Worm (Caenorhabditis elegans) whole organism, young adult: ENCODE data around the gene ceh-54.

Source experiments
- B0261.1 ChIP-seq: sonication (generic microtip); optimal IDR thresholded peaks from 2 replicates; lab custom pipeline; 2016; ENCODE audit warnings: mild to moderate bottlenecking, missing genetic modification characterization, moderate library complexity, missing compliant biosample characterization
- C17E4.6 ChIP-seq: fragments of 200-800 bp; sonication (Bioruptor generic); IDR thresholded peaks from 2 replicates; pipeline ENCODE4 v1.3.6; 2022; ENCODE audit warnings: missing genetic modification reagents, missing genetic modification characterization, missing compliant biosample characterization
- D2030.7 ChIP-seq: fragments of 200-800 bp; sonication (Bioruptor generic); IDR thresholded peaks from 2 replicates; pipeline ENCODE4 v1.3.6; 2022; ENCODE audit warnings: missing genetic modification reagents, missing genetic modification characterization, missing compliant biosample characterization
- F23B12.7 ChIP-seq: sonication (generic microtip); optimal IDR thresholded peaks from 2 replicates; lab custom pipeline; 2017; ENCODE audit warnings: missing genetic modification characterization, mild to moderate bottlenecking, missing compliant biosample characterization, antibody characterized with exemption, moderate library complexity; ENCODE audit not compliant: insufficient read depth
- K12H6.12 ChIP-seq: fragments of 200-800 bp; sonication (Bioruptor generic); optimal IDR thresholded peaks from 2 replicates; lab custom pipeline; 2018; ENCODE audit warnings: mild to moderate bottlenecking, missing genetic modification characterization, missing compliant biosample characterization
- T07F8.4 ChIP-seq: sonication (generic microtip); optimal IDR thresholded peaks from 2 replicates; lab custom pipeline; 2016; ENCODE audit warnings: mild to moderate bottlenecking, missing genetic modification characterization, moderate library complexity, missing compliant biosample characterization
- T26A5.8 ChIP-seq: sonication (generic microtip); optimal IDR thresholded peaks from 2 replicates; lab custom pipeline; 2016; ENCODE audit warnings: missing genetic modification characterization, missing compliant biosample characterization
- Y53F4B.3 ChIP-seq: fragments of 200-800 bp; sonication (Bioruptor generic); IDR thresholded peaks from 2 replicates; pipeline ENCODE4 v1.3.6; 2022; ENCODE audit warnings: missing genetic modification reagents, missing genetic modification characterization, missing compliant biosample characterization
- Y53G8AR.9 ChIP-seq: fragments of 200-800 bp; sonication (Bioruptor generic); conservative IDR thresholded peaks from 2 replicates; pipeline ENCODE4 v1.3.6; 2022; ENCODE audit warnings: missing genetic modification reagents, missing genetic modification characterization, missing compliant biosample characterization
- Y79H2A.3 ChIP-seq: fragments of 200-800 bp; sonication (Bioruptor generic); conservative IDR thresholded peaks from 2 replicates; pipeline ENCODE4 v1.3.6; 2022; ENCODE audit warnings: missing genetic modification reagents, missing genetic modification characterization, missing compliant biosample characterization
- atf-7 ChIP-seq: sonication (generic microtip); optimal IDR thresholded peaks from 2 replicates; lab custom pipeline; 2017; ENCODE audit warnings: mild to moderate bottlenecking, missing genetic modification characterization, missing compliant biosample characterization
- attf-3 ChIP-seq: fragments of 200-800 bp; sonication (Bioruptor generic); conservative IDR thresholded peaks from 2 replicates; pipeline ENCODE4 v1.3.6; 2022; ENCODE audit warnings: missing genetic modification reagents, missing genetic modification characterization, missing compliant biosample characterization
- bed-1 ChIP-seq: fragments of 200-800 bp; sonication (Bioruptor generic); IDR thresholded peaks from 2 replicates; pipeline ENCODE4 v1.3.6; 2022; ENCODE audit warnings: missing genetic modification reagents, missing genetic modification characterization, missing compliant biosample characterization
- bed-2 ChIP-seq: fragments of 200-800 bp; sonication (Bioruptor generic); IDR thresholded peaks from 2 replicates; pipeline ENCODE4 v1.3.6; 2022; ENCODE audit warnings: missing genetic modification reagents, missing genetic modification characterization, missing compliant biosample characterization
- cebp-1 ChIP-seq, 2 experiments: fragments of 200-800 bp in 1 of 2; sonication (Bioruptor generic) in 1 of 2; sonication (generic microtip) in 1 of 2; IDR thresholded peaks in 1 of 2; optimal IDR thresholded peaks in 1 of 2; 2 replicates each; pipeline versions ENCODE4 v1.3.6 to Lab custom; 2017 to 2022; ENCODE audit warnings: missing compliant biosample characterization in 2 of 2, missing genetic modification characterization in 2 of 2, mild to moderate bottlenecking in 1 of 2, missing genetic modification reagents in 1 of 2, moderate library complexity in 1 of 2
- cebp-2 ChIP-seq: fragments of 200-800 bp; sonication (Bioruptor generic); IDR thresholded peaks from 2 replicates; pipeline ENCODE4 v1.3.6; 2022; ENCODE audit warnings: missing genetic modification characterization, missing compliant biosample characterization
- ceh-100 ChIP-seq: fragments of 200-800 bp; sonication (Bioruptor generic); IDR thresholded peaks from 2 replicates; pipeline ENCODE4 v1.3.6; 2022; ENCODE audit warnings: missing genetic modification reagents, missing genetic modification characterization, missing compliant biosample characterization
- ceh-27 ChIP-seq: fragments of 200-800 bp; sonication (Bioruptor generic); optimal IDR thresholded peaks from 2 replicates; lab custom pipeline; 2018; ENCODE audit warnings: mild to moderate bottlenecking, missing genetic modification characterization, moderate library complexity, missing compliant biosample characterization
- ceh-40 ChIP-seq: fragments of 200-800 bp; sonication (Bioruptor generic); IDR thresholded peaks from 2 replicates; pipeline ENCODE4 v1.3.6; 2022; ENCODE audit warnings: missing genetic modification characterization, missing compliant biosample characterization
- ceh-91 ChIP-seq: fragments of 200-800 bp; sonication (Bioruptor generic); IDR thresholded peaks from 2 replicates; pipeline ENCODE4 v1.3.6; 2022; ENCODE audit warnings: missing genetic modification reagents, missing genetic modification characterization, missing compliant biosample characterization
- chd-7 ChIP-seq: sonication (generic microtip); optimal IDR thresholded peaks from 2 replicates; lab custom pipeline; 2016; ENCODE audit warnings: mild to moderate bottlenecking, missing genetic modification characterization, moderate library complexity, missing compliant biosample characterization
- dox-1 ChIP-seq: fragments of 200-800 bp; sonication (Bioruptor generic); IDR thresholded peaks from 2 replicates; pipeline ENCODE4 v1.3.6; 2022; ENCODE audit warnings: missing genetic modification reagents, missing genetic modification characterization, missing compliant biosample characterization
- egl-44 ChIP-seq: fragments of 200-800 bp; sonication (Bioruptor generic); IDR thresholded peaks from 2 replicates; pipeline ENCODE4 v1.3.6; 2022; ENCODE audit warnings: missing genetic modification reagents, missing genetic modification characterization, missing compliant biosample characterization
- hlh-26 ChIP-seq: fragments of 200-800 bp; sonication (Bioruptor generic); conservative IDR thresholded peaks from 2 replicates; pipeline ENCODE4 v1.3.6; 2022; ENCODE audit warnings: missing genetic modification reagents, missing genetic modification characterization, missing compliant biosample characterization
- hmg-1.2 ChIP-seq: fragments of 200-800 bp; sonication (Bioruptor generic); IDR thresholded peaks from 2 replicates; pipeline ENCODE4 v1.3.6; 2022; ENCODE audit warnings: missing genetic modification reagents, missing genetic modification characterization, missing compliant biosample characterization
- let-607 ChIP-seq, 2 experiments: fragments of 200-800 bp in 1 of 2; sonication (Bioruptor generic) in 1 of 2; sonication (generic microtip) in 1 of 2; optimal IDR thresholded peaks; 2 replicates each; lab custom pipeline; 2016 to 2018; ENCODE audit warnings: mild to moderate bottlenecking in 2 of 2, missing compliant biosample characterization in 2 of 2, missing genetic modification characterization in 2 of 2, moderate library complexity in 2 of 2, missing genotype in 1 of 2
- lin-35 ChIP-seq, 3 experiments: fragments of 150-350 bp in 2 of 3; sonication (generic microtip) in 1 of 3; optimal IDR thresholded peaks; 2 replicates each; lab custom pipeline; 2014 to 2018; ENCODE audit warnings: missing biosample characterization in 3 of 3, missing genetic modification characterization in 3 of 3, missing genetic modification reagents in 3 of 3
- lin-54 ChIP-seq: fragments of 200-800 bp; sonication (Bioruptor generic); optimal IDR thresholded peaks from 2 replicates; lab custom pipeline; 2018; ENCODE audit warnings: mild to moderate bottlenecking, missing genetic modification characterization, missing compliant biosample characterization
- mcd-1 ChIP-seq: fragments of 200-800 bp; sonication (Bioruptor generic); IDR thresholded peaks from 2 replicates; pipeline ENCODE4 v1.3.6; 2022; ENCODE audit warnings: missing genetic modification reagents, missing genetic modification characterization, missing compliant biosample characterization
- mes-4 ChIP-seq: sonication (generic microtip); optimal IDR thresholded peaks from 2 replicates; lab custom pipeline; 2016; ENCODE audit warnings: missing genotype, missing genetic modification characterization, missing compliant biosample characterization
- nfya-2 ChIP-seq: fragments of 200-800 bp; sonication (Bioruptor generic); IDR thresholded peaks from 2 replicates; pipeline ENCODE4 v1.3.6; 2022; ENCODE audit warnings: missing genetic modification reagents, missing genetic modification characterization, missing compliant biosample characterization
- nhr-179 ChIP-seq: sonication (generic microtip); optimal IDR thresholded peaks from 2 replicates; lab custom pipeline; 2016; ENCODE audit warnings: mild to moderate bottlenecking, missing genetic modification characterization, missing compliant biosample characterization
- nhr-27 ChIP-seq: fragments of 200-800 bp; sonication (Bioruptor generic); optimal IDR thresholded peaks from 2 replicates; lab custom pipeline; 2018; ENCODE audit warnings: mild to moderate bottlenecking, missing genetic modification characterization, moderate library complexity, missing compliant biosample characterization
- repo-1 ChIP-seq: sonication (generic microtip); optimal IDR thresholded peaks from 2 replicates; lab custom pipeline; 2017; ENCODE audit warnings: mild to moderate bottlenecking, missing genetic modification characterization, missing compliant biosample characterization
- rpc-1 ChIP-seq, 2 experiments: fragments of 150-350 bp in 1 of 2; sonication (generic microtip) in 1 of 2; optimal IDR thresholded peaks; 2 replicates each; lab custom pipeline; 2014 to 2018; ENCODE audit warnings: missing biosample characterization in 1 of 2, missing genetic modification characterization in 1 of 2, missing genetic modification reagents in 1 of 2, missing genotype in 1 of 2
- sdz-38 ChIP-seq: sonication (generic microtip); optimal IDR thresholded peaks from 2 replicates; lab custom pipeline; 2016; ENCODE audit warnings: missing genotype, missing genetic modification characterization, missing compliant biosample characterization
- sea-2 ChIP-seq: fragments of 200-800 bp; sonication (Bioruptor generic); IDR thresholded peaks from 2 replicates; pipeline ENCODE4 v1.3.6; 2022; ENCODE audit warnings: missing genetic modification characterization, missing compliant biosample characterization
- somi-1 ChIP-seq: fragments of 200-800 bp; sonication (Bioruptor generic); optimal IDR thresholded peaks from 2 replicates; lab custom pipeline; 2018; ENCODE audit warnings: mild to moderate bottlenecking, missing genetic modification characterization, missing compliant biosample characterization
- tbx-9 ChIP-seq: sonication (generic microtip); optimal IDR thresholded peaks from 2 replicates; lab custom pipeline; 2016; ENCODE audit warnings: borderline replicate concordance, missing genetic modification characterization, inconsistent platforms, missing compliant biosample characterization
- unc-62 ChIP-seq: fragments of 150-350 bp; optimal IDR thresholded peaks from 2 replicates; lab custom pipeline; 2014; ENCODE audit warnings: missing biosample characterization, missing genetic modification reagents, missing genetic modification characterization
- zim-3 ChIP-seq: sonication (generic microtip); optimal IDR thresholded peaks from 2 replicates; lab custom pipeline; 2017; ENCODE audit warnings: mild to moderate bottlenecking, missing genetic modification characterization, moderate library complexity, missing compliant biosample characterization

Gene ceh-54

DNA sequence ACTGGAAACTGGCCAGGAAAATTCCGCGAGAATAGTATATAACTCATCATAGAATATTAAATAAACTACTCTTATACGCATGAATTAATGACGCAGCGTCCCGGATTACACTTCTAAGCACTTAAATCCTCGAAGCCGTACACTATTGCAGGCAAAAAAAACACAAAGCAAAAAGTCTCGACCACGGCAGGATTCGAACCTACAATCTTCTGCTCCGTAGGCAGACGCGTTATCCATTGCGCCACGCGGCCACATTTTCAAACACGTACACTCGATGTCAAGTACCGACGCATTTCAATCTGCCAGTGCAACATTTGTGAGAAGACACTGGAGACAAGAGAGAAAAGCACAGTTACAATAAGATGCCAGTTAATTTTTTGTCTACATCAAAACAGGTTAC is 25.9 kb upstream of the ceh-54 start (continued):
- TF ChIP-seq hlh-26 (no peak), ceh-100 (GFP tag; lab: Robert Waterston, UW) (no peak), lin-35 (GFP tag; optimal IDR thresholded peaks at IDR 0.05; lab: Kevin White, UChicago) (no peak), nhr-179 (tag; lab: Kevin White, UChicago) (peak; percentile 15), atf-7 (tag; lab: Kevin White, UChicago) (no peak), mes-4 (tag; lab: Kevin White, UChicago) (peak; percentile 51), bed-2 (GFP tag; lab: Robert Waterston, UW) (no peak), cebp-1 (GFP tag; IDR thresholded peaks at IDR 0.05; lab: Robert Waterston, UW) (no peak), cebp-1 (tag; optimal IDR thresholded peaks at IDR 0.05; lab: Kevin White, UChicago) (no peak), sdz-38 (tag; lab: Kevin White, UChicago) (no peak), D2030.7 (GFP tag; lab: Robert Waterston, UW) (peak; percentile 35; the same call in 1 of the 2 replicates), lin-54 (GFP tag; lab: Kevin White, UChicago) (peak; percentile 37)

DNA sequence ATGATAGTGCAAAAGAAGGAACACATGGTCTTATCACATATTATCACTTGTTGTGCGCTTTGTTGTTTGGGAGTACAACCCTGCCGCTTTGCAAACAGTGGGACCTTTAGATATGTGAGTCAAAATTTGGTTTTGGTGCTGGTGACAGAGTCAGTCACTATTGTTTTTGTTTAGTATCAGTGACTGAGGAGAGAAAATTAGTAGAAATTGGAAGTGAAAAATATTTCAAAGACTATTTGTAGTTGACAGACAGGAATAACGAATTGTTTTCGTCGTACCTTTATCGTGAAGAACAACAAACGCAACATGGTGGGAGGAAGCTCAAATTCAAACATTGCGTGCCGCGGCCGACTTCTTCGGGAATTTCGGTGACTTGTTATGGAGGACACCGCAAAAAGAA is 22.5 kb upstream of the ceh-54 start, which contains the start of gene lrch-1:
Gene lrch-1 (minus strand): TSS at position 101 of the 400 bp plus-strand sequence.
- TF ChIP-seq sea-2 (GFP tag; lab: Robert Waterston, UW) (no peak), cebp-2 (GFP tag; lab: Robert Waterston, UW) (no peak), egl-44 (no peak), F23B12.7 (tag; lab: Kevin White, UChicago) (no peak), B0261.1 (tag; lab: Kevin White, UChicago) (no peak), somi-1 (GFP tag; lab: Kevin White, UChicago) (no peak), unc-62 (GFP tag; lab: Kevin White, UChicago) (no peak)
- TF ChIP-seq, all 124 proteins: peak for 0

DNA sequence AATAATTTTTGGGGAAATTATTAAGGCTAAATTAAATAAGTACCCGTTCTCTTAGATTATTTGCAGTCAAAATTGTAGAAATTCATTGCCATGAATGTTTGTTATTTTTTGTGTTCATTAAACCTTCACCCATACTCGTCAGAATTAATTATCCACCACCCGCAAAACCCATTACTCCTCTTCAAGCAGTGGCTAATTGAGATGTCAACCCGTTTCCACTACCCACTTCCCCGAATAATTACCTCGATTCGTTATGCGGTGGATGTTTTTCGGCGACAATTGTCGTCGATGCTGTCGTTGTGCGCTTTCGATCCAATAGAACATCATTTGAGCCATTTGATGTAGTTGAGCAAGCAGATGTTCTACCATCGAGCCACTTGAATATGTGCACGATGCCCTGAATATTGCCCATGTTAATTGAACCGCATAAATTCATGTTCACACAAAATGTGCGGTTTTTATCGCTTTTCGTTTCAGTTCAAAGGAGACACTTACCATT is 17.3 kb upstream of the ceh-54 start:
- TF ChIP-seq Y79H2A.3 (GFP tag; lab: Robert Waterston, UW) (no peak), ceh-91 (GFP tag; lab: Robert Waterston, UW) (no peak), dox-1 (no peak), mcd-1 (no peak), bed-1 (no peak)

DNA sequence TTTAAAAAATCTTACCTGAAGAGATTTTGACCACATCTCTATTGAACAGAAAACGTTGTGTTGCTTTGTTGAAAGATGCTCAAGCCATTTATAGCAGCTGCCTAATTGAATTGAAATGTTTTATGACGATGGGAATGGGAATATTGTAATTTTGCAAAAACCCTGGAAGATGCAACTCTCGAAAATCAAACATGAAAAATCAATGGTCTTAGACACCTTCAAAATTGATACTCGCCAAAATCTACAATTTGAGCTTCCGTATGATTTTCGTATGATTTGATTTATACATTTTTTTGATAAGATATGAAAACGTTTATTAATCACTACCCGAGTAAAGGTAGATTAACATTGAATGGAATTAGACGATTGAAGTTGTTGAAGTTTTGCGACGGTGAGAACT is 14.4 kb upstream of the ceh-54 start, which contains the start of gene C14F11.7:
Gene C14F11.7 (minus strand): TSS at position 101 of the 400 bp plus-strand sequence.
- no peak for TF ChIP-seq mcd-1
- TF ChIP-seq T07F8.4 (tag; lab: Kevin White, UChicago): no peak
- TF ChIP-seq hmg-1.2: no peak
- no peak for TF ChIP-seq attf-3
- TF ChIP-seq C17E4.6: no peak
- TF ChIP-seq T26A5.8 (tag; lab: Kevin White, UChicago): no peak
- no peak for TF ChIP-seq nhr-27
- TF ChIP-seq tbx-9 (tag; lab: Kevin White, UChicago): no peak
- TF ChIP-seq, all 124 proteins: peak for 0

DNA sequence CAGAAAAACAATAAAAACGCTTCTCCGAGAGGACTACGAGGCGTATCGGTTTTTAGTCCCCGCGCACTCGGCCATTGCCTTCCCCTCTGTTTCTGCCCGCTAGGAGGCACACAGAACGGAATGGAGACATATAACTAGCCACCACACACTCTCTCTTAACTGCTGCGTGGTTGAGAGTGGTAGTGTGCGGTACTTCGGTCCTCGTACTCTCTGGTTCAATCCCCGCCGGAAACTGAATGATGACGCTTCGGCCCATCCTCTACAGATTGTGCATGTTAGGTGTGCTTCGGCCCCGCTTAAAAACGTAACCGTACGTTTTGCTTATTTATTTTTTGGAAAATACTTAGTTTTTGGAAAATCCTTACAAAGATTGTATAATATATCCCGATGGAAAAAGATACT is 13.6 kb upstream of the ceh-54 start, which contains the start of gene T13C5.6:
Gene T13C5.6 (minus strand): TSS at position 1 of the 402 bp plus-strand sequence.
- TF ChIP-seq T26A5.8 (tag; lab: Kevin White, UChicago) (no peak), K12H6.12 (tag; lab: Kevin White, UChicago) (peak; percentile 95), let-607 (tag; optimal IDR thresholded peaks at IDR 0.05; lab: Kevin White, UChicago) (peak; percentile 80 to 84), ceh-27 (peak; percentile 97), repo-1 (tag; lab: Kevin White, UChicago) (peak; percentile 93), nfya-2 (GFP tag; lab: Robert Waterston, UW) (0 out of 2 replicates have a peak, but pooled peaks have one; percentile 37), Y53F4B.3 (GFP tag; lab: Robert Waterston, UW) (no peak), egl-44 (peak; percentile 88), unc-62 (GFP tag; lab: Kevin White, UChicago) (no peak), hmg-1.2 (peak; percentile 82), rpc-1 (optimal IDR thresholded peaks at IDR 0.05; lab: Kevin White, UChicago) (peak; percentile 91), rpc-1 (tag; optimal IDR thresholded peaks at IDR 0.05; lab: Kevin White, UChicago) (peak; percentile 70), Y53G8AR.9 (GFP tag; lab: Robert Waterston, UW) (peak; percentile 72; the same call in 1 of the 2 replicates), ceh-40 (no peak), zim-3 (tag; lab: Kevin White, UChicago) (peak; percentile 88), chd-7 (tag; lab: Kevin White, UChicago) (peak; percentile 93), lin-35 (GFP tag; optimal IDR thresholded peaks at IDR 0.05; lab: Kevin White, UChicago) (peak in 1 of 3 experiments; percentile 58)
